Worm (Caenorhabditis elegans) whole organism, late embryonic: Measurements from ENCODE around the gene C28G1.2.

ENCODE experiments used
- F13H6.1 ChIP-seq: sonication (generic microtip); optimal IDR thresholded peaks from 2 replicates; lab custom pipeline; 2016; ENCODE audit warnings: missing genetic modification characterization, missing compliant biosample characterization
- Y22D7AL.16 ChIP-seq: sonication (generic microtip); optimal IDR thresholded peaks from 2 replicates; lab custom pipeline; 2016; ENCODE audit warnings: missing genetic modification characterization, missing compliant biosample characterization
- ama-1 ChIP-seq: fragments of 150-350 bp; optimal IDR thresholded peaks from 2 replicates; lab custom pipeline; 2014
- ceh-31 ChIP-seq: sonication (generic microtip); optimal IDR thresholded peaks from 2 replicates; lab custom pipeline; 2016; ENCODE audit warnings: missing genetic modification characterization, missing compliant biosample characterization
- dmd-4 ChIP-seq: sonication (generic microtip); optimal IDR thresholded peaks from 2 replicates; lab custom pipeline; 2016; ENCODE audit warnings: borderline replicate concordance, missing genetic modification characterization, missing compliant biosample characterization
- hlh-8 ChIP-seq: sonication (generic microtip); optimal IDR thresholded peaks from 2 replicates; lab custom pipeline; 2016; ENCODE audit warnings: missing genotype, missing genetic modification characterization, missing compliant biosample characterization
- madf-2 ChIP-seq: sonication (generic microtip); optimal IDR thresholded peaks from 2 replicates; lab custom pipeline; 2017; ENCODE audit warnings: missing genetic modification characterization, missing compliant biosample characterization
- nfya-1 ChIP-seq: sonication (generic microtip); optimal IDR thresholded peaks from 2 replicates; lab custom pipeline; 2017; ENCODE audit warnings: missing genetic modification characterization, mild to moderate bottlenecking, missing compliant biosample characterization, antibody characterized with exemption, moderate library complexity
- unc-86 ChIP-seq: sonication (generic microtip); optimal IDR thresholded peaks from 2 replicates; lab custom pipeline; 2016; ENCODE audit warnings: missing genetic modification characterization, missing compliant biosample characterization

ce11 chrX:8835405-8835804 lies 411 bp upstream of the C28G1.2 start, which contains the start of gene sec-15:
- no peak for TF ChIP-seq Y22D7AL.16 (tag; lab: Kevin White, UChicago)
- no peak for TF ChIP-seq ceh-31 (tag; lab: Kevin White, UChicago)
- TF ChIP-seq hlh-8 (tag; lab: Kevin White, UChicago), result no peak
- TF ChIP-seq unc-86 (tag; lab: Kevin White, UChicago), result no peak
- no peak for TF ChIP-seq dmd-4 (tag; lab: Kevin White, UChicago)
- TF ChIP-seq madf-2 (tag; lab: Kevin White, UChicago), result no peak
- TF ChIP-seq nfya-1, result no peak
- TF ChIP-seq F13H6.1 (tag; lab: Kevin White, UChicago), result no peak
- no peak for TF ChIP-seq ama-1 (lab: Kevin White, UChicago)
